Worm (Caenorhabditis elegans) whole organism, young adult: ENCODE data around the gene suex-1.
A peak's percentile ranks its signal among the peaks of the same experiment; 100 is the strongest.

Source experiments
- B0336.3 ChIP-seq: fragments of 200-800 bp; sonication (Bioruptor generic); IDR thresholded peaks from 2 replicates; pipeline ENCODE4 v1.3.6; 2022; ENCODE audit warnings: missing genetic modification characterization, missing compliant biosample characterization
- C06A6.2 ChIP-seq: fragments of 200-800 bp; sonication (Bioruptor generic); conservative IDR thresholded peaks from 2 replicates; pipeline ENCODE4 v1.3.6; 2022; ENCODE audit warnings: missing genetic modification characterization, missing compliant biosample characterization
- D2030.7 ChIP-seq: fragments of 200-800 bp; sonication (Bioruptor generic); IDR thresholded peaks from 2 replicates; pipeline ENCODE4 v1.3.6; 2022; ENCODE audit warnings: missing genetic modification reagents, missing genetic modification characterization, missing compliant biosample characterization
- F10E7.11 ChIP-seq: sonication (generic microtip); optimal IDR thresholded peaks from 2 replicates; lab custom pipeline; 2017; ENCODE audit warnings: mild to moderate bottlenecking, missing genetic modification characterization, moderate library complexity, missing compliant biosample characterization
- F33H1.4 ChIP-seq: fragments of 200-800 bp; sonication (Bioruptor generic); IDR thresholded peaks from 2 replicates; pipeline ENCODE4 v1.3.6; 2022; ENCODE audit warnings: missing genetic modification reagents, missing genetic modification characterization, missing compliant biosample characterization
- F39B2.1 ChIP-seq: fragments of 200-800 bp; sonication (Bioruptor generic); IDR thresholded peaks from 2 replicates; pipeline ENCODE4 v1.3.6; 2022; ENCODE audit warnings: missing genetic modification reagents, missing genetic modification characterization, missing compliant biosample characterization
- F55B11.4 ChIP-seq: sonication (generic microtip); optimal IDR thresholded peaks from 2 replicates; lab custom pipeline; 2016; ENCODE audit warnings: missing compliant biosample characterization, missing genetic modification characterization, borderline replicate concordance; ENCODE audit not compliant: insufficient read depth
- F57A8.1 ChIP-seq: fragments of 200-800 bp; sonication (Bioruptor generic); optimal IDR thresholded peaks from 2 replicates; lab custom pipeline; 2018; ENCODE audit warnings: mild to moderate bottlenecking, missing genetic modification characterization, moderate library complexity, missing compliant biosample characterization
- Y53F4B.3 ChIP-seq: fragments of 200-800 bp; sonication (Bioruptor generic); IDR thresholded peaks from 2 replicates; pipeline ENCODE4 v1.3.6; 2022; ENCODE audit warnings: missing genetic modification reagents, missing genetic modification characterization, missing compliant biosample characterization
- Y67H2A.10 ChIP-seq: fragments of 200-800 bp; sonication (Bioruptor generic); conservative IDR thresholded peaks from 2 replicates; pipeline ENCODE4 v1.3.6; 2022; ENCODE audit warnings: missing genetic modification reagents, missing genetic modification characterization, missing compliant biosample characterization
- Y95B8A.8 ChIP-seq: fragments of 200-800 bp; sonication (Bioruptor generic); IDR thresholded peaks from 2 replicates; pipeline ENCODE4 v1.3.6; 2022; ENCODE audit warnings: missing genetic modification reagents, missing genetic modification characterization, missing compliant biosample characterization
- akir-1 ChIP-seq: fragments of 200-800 bp; sonication (Bioruptor generic); optimal IDR thresholded peaks from 2 replicates; lab custom pipeline; 2018; ENCODE audit warnings: mild to moderate bottlenecking, missing genetic modification characterization, moderate library complexity, missing compliant biosample characterization
- ama-1 ChIP-seq, 3 experiments: fragments of 150-350 bp in 1 of 3; sonication (generic microtip) in 2 of 3; optimal IDR thresholded peaks; 2 replicates each; lab custom pipeline; 2014 to 2018; ENCODE audit warnings: missing biosample characterization in 2 of 3, missing genetic modification characterization in 2 of 3, missing genetic modification reagents in 2 of 3
- aptf-3 ChIP-seq: fragments of 200-800 bp; sonication (Bioruptor generic); IDR thresholded peaks from 2 replicates; pipeline ENCODE4 v1.3.6; 2022; ENCODE audit warnings: missing genetic modification characterization, missing compliant biosample characterization
- attf-6 ChIP-seq: fragments of 200-800 bp; sonication (Bioruptor generic); IDR thresholded peaks from 2 replicates; pipeline ENCODE4 v1.3.6; 2022; ENCODE audit warnings: missing genetic modification reagents, missing genetic modification characterization, missing compliant biosample characterization
- bed-1 ChIP-seq: fragments of 200-800 bp; sonication (Bioruptor generic); IDR thresholded peaks from 2 replicates; pipeline ENCODE4 v1.3.6; 2022; ENCODE audit warnings: missing genetic modification reagents, missing genetic modification characterization, missing compliant biosample characterization
- bed-2 ChIP-seq: fragments of 200-800 bp; sonication (Bioruptor generic); IDR thresholded peaks from 2 replicates; pipeline ENCODE4 v1.3.6; 2022; ENCODE audit warnings: missing genetic modification reagents, missing genetic modification characterization, missing compliant biosample characterization
- ccch-3 ChIP-seq: fragments of 200-800 bp; sonication (Bioruptor generic); optimal IDR thresholded peaks from 2 replicates; lab custom pipeline; 2018; ENCODE audit warnings: mild to moderate bottlenecking, missing genetic modification characterization, missing compliant biosample characterization
- cebp-1 ChIP-seq, 2 experiments: fragments of 200-800 bp in 1 of 2; sonication (Bioruptor generic) in 1 of 2; sonication (generic microtip) in 1 of 2; IDR thresholded peaks in 1 of 2; optimal IDR thresholded peaks in 1 of 2; 2 replicates each; pipeline versions ENCODE4 v1.3.6 to Lab custom; 2017 to 2022; ENCODE audit warnings: missing compliant biosample characterization in 2 of 2, missing genetic modification characterization in 2 of 2, mild to moderate bottlenecking in 1 of 2, missing genetic modification reagents in 1 of 2, moderate library complexity in 1 of 2
- dox-1 ChIP-seq: fragments of 200-800 bp; sonication (Bioruptor generic); IDR thresholded peaks from 2 replicates; pipeline ENCODE4 v1.3.6; 2022; ENCODE audit warnings: missing genetic modification reagents, missing genetic modification characterization, missing compliant biosample characterization
- dpff-1 ChIP-seq: sonication (generic microtip); optimal IDR thresholded peaks from 2 replicates; lab custom pipeline; 2017; ENCODE audit warnings: mild to moderate bottlenecking, missing genetic modification characterization, missing compliant biosample characterization
- hlh-26 ChIP-seq: fragments of 200-800 bp; sonication (Bioruptor generic); conservative IDR thresholded peaks from 2 replicates; pipeline ENCODE4 v1.3.6; 2022; ENCODE audit warnings: missing genetic modification reagents, missing genetic modification characterization, missing compliant biosample characterization
- hmg-1.2 ChIP-seq: fragments of 200-800 bp; sonication (Bioruptor generic); IDR thresholded peaks from 2 replicates; pipeline ENCODE4 v1.3.6; 2022; ENCODE audit warnings: missing genetic modification reagents, missing genetic modification characterization, missing compliant biosample characterization
- hmg-20 ChIP-seq: fragments of 200-800 bp; sonication (Bioruptor generic); IDR thresholded peaks from 2 replicates; pipeline ENCODE4 v1.3.6; 2022; ENCODE audit warnings: missing genetic modification reagents, missing genetic modification characterization, missing compliant biosample characterization
- hsf-1 ChIP-seq: fragments of 200-800 bp; sonication (Bioruptor generic); IDR thresholded peaks from 2 replicates; pipeline ENCODE4 v1.3.6; 2022; ENCODE audit warnings: missing genetic modification reagents, missing genetic modification characterization, missing compliant biosample characterization
- lag-1 ChIP-seq: fragments of 200-800 bp; sonication (Bioruptor generic); IDR thresholded peaks from 2 replicates; pipeline ENCODE4 v1.3.6; 2022; ENCODE audit warnings: missing genetic modification reagents, missing genetic modification characterization, missing compliant biosample characterization
- lin-40 ChIP-seq: sonication (generic microtip); optimal IDR thresholded peaks from 2 replicates; lab custom pipeline; 2016; ENCODE audit warnings: missing genetic modification characterization, mild to moderate bottlenecking, missing compliant biosample characterization, missing genotype, missing genetic modification reagents
- lin-54 ChIP-seq: fragments of 200-800 bp; sonication (Bioruptor generic); optimal IDR thresholded peaks from 2 replicates; lab custom pipeline; 2018; ENCODE audit warnings: mild to moderate bottlenecking, missing genetic modification characterization, missing compliant biosample characterization
- lir-1 ChIP-seq: fragments of 200-800 bp; sonication (Bioruptor generic); conservative IDR thresholded peaks from 2 replicates; pipeline ENCODE4 v1.3.6; 2022; ENCODE audit warnings: missing genetic modification reagents, missing genetic modification characterization, missing compliant biosample characterization
- lsl-1 ChIP-seq: fragments of 200-800 bp; sonication (Bioruptor generic); optimal IDR thresholded peaks from 2 replicates; lab custom pipeline; 2018; ENCODE audit warnings: mild to moderate bottlenecking, missing genetic modification characterization, moderate library complexity, missing compliant biosample characterization
- madf-3 ChIP-seq: fragments of 200-800 bp; sonication (Bioruptor generic); IDR thresholded peaks from 2 replicates; pipeline ENCODE4 v1.3.6; 2022; ENCODE audit warnings: missing genetic modification reagents, missing genetic modification characterization, missing compliant biosample characterization
- madf-8 ChIP-seq: fragments of 200-800 bp; sonication (Bioruptor generic); conservative IDR thresholded peaks from 2 replicates; pipeline ENCODE4 v1.3.6; 2022; ENCODE audit warnings: missing genetic modification reagents, missing genetic modification characterization, missing compliant biosample characterization
- nhr-120 ChIP-seq: fragments of 200-800 bp; sonication (Bioruptor generic); IDR thresholded peaks from 2 replicates; pipeline ENCODE4 v1.3.6; 2022; ENCODE audit warnings: missing genetic modification characterization, missing compliant biosample characterization
- nhr-27 ChIP-seq: fragments of 200-800 bp; sonication (Bioruptor generic); optimal IDR thresholded peaks from 2 replicates; lab custom pipeline; 2018; ENCODE audit warnings: mild to moderate bottlenecking, missing genetic modification characterization, moderate library complexity, missing compliant biosample characterization
- nhr-80 ChIP-seq: sonication (generic microtip); optimal IDR thresholded peaks from 2 replicates; lab custom pipeline; 2016; ENCODE audit warnings: missing genetic modification characterization, missing compliant biosample characterization
- nhr-90 ChIP-seq: sonication (generic microtip); optimal IDR thresholded peaks from 2 replicates; lab custom pipeline; 2016; ENCODE audit warnings: missing genotype, mild to moderate bottlenecking, missing genetic modification characterization, missing compliant biosample characterization
- pha-4 ChIP-seq: fragments of 150-350 bp; sonication (generic microtip); optimal IDR thresholded peaks from 2 replicates; lab custom pipeline; 2014; ENCODE audit warnings: missing biosample characterization, missing genetic modification reagents, missing genetic modification characterization
- repo-1 ChIP-seq: sonication (generic microtip); optimal IDR thresholded peaks from 2 replicates; lab custom pipeline; 2017; ENCODE audit warnings: mild to moderate bottlenecking, missing genetic modification characterization, missing compliant biosample characterization
- sea-2 ChIP-seq: fragments of 200-800 bp; sonication (Bioruptor generic); IDR thresholded peaks from 2 replicates; pipeline ENCODE4 v1.3.6; 2022; ENCODE audit warnings: missing genetic modification characterization, missing compliant biosample characterization
- snpc-3.4 ChIP-seq: sonication (generic microtip); optimal IDR thresholded peaks from 2 replicates; lab custom pipeline; 2017; ENCODE audit warnings: missing genetic modification characterization, mild to moderate bottlenecking, missing compliant biosample characterization, antibody characterized with exemption, moderate library complexity, missing genotype, missing genetic modification reagents
- somi-1 ChIP-seq: fragments of 200-800 bp; sonication (Bioruptor generic); optimal IDR thresholded peaks from 2 replicates; lab custom pipeline; 2018; ENCODE audit warnings: mild to moderate bottlenecking, missing genetic modification characterization, missing compliant biosample characterization
- tbp1 ChIP-seq: fragments of 200-800 bp; sonication (Bioruptor generic); optimal IDR thresholded peaks from 2 replicates; lab custom pipeline; 2018; ENCODE audit warnings: mild to moderate bottlenecking, missing genetic modification characterization, missing compliant biosample characterization
- tlf-1 ChIP-seq: fragments of 200-800 bp; sonication (Bioruptor generic); optimal IDR thresholded peaks from 2 replicates; lab custom pipeline; 2018; ENCODE audit warnings: mild to moderate bottlenecking, missing genetic modification characterization, missing compliant biosample characterization
- unc-130 ChIP-seq: sonication (generic microtip); optimal IDR thresholded peaks from 2 replicates; lab custom pipeline; 2016; ENCODE audit warnings: missing genetic modification reagents, missing genetic modification characterization, missing compliant biosample characterization
- xnd-1 ChIP-seq: sonication (generic microtip); optimal IDR thresholded peaks from 2 replicates; lab custom pipeline; 2016; ENCODE audit warnings: missing genotype, missing genetic modification reagents, missing genetic modification characterization, missing compliant biosample characterization
- zim-3 ChIP-seq: sonication (generic microtip); optimal IDR thresholded peaks from 2 replicates; lab custom pipeline; 2017; ENCODE audit warnings: mild to moderate bottlenecking, missing genetic modification characterization, moderate library complexity, missing compliant biosample characterization
- ztf-22 ChIP-seq: fragments of 200-800 bp; sonication (Bioruptor generic); optimal IDR thresholded peaks from 2 replicates; lab custom pipeline; 2018; ENCODE audit warnings: mild to moderate bottlenecking, missing genetic modification characterization, moderate library complexity, missing compliant biosample characterization
- ztf-26 ChIP-seq: sonication (generic microtip); optimal IDR thresholded peaks from 2 replicates; lab custom pipeline; 2017; ENCODE audit warnings: missing genetic modification characterization, missing compliant biosample characterization

suex-1 gene

DNA sequence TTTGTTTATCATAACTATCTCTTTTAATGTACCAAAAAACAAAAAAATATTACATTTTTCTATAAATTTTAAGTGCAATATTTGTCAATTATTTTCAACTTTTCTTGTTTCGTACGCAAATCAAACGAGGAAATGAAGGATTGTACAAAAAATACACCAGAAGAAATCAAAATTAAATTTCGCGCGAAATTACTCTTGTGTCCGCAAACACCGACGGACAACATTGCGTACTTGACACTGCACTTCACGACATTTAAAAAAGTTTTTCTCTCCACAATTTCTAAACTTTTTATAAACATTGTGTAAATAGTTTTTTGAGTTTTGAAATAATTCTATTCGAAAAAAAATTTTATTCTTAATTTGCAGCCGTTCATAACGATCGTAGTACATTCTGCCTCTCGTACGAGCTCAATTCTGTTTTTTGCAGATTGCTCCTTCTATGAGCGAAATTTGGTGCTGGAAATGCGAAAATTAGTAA lies 24.1 kb downstream of the suex-1 start, which contains the start of gene mrps-16:
mrps-16 (plus strand) TSS at position 428 of the 478 bp plus-strand sequence.
- TF ChIP-seq madf-8 (GFP tag; lab: Robert Waterston, UW) (peak; percentile 43), ztf-22 (no peak), zim-3 (tag; lab: Kevin White, UChicago) (no peak), nhr-27 (no peak), repo-1 (tag; lab: Kevin White, UChicago) (no peak), F55B11.4 (no peak), lag-1 (GFP tag; lab: Robert Waterston, UW) (no peak), cebp-1 (GFP tag; IDR thresholded peaks at IDR 0.05; lab: Robert Waterston, UW) (no peak), cebp-1 (tag; optimal IDR thresholded peaks at IDR 0.05; lab: Kevin White, UChicago) (peak; percentile 28), tbp1 (GFP tag; lab: Kevin White, UChicago) (peak; percentile 25), unc-130 (no peak), sea-2 (GFP tag; lab: Robert Waterston, UW) (no peak), xnd-1 (peak; percentile 18), hlh-26 (GFP tag; lab: Robert Waterston, UW) (no peak), bed-1 (GFP tag; lab: Robert Waterston, UW) (no peak), madf-3 (GFP tag; lab: Robert Waterston, UW) (0 out of 2 replicates have a peak, but pooled peaks have one; percentile 50), nhr-80 (no peak), F39B2.1 (no peak), Y53F4B.3 (GFP tag; lab: Robert Waterston, UW) (no peak), ztf-26 (tag; lab: Kevin White, UChicago) (no peak), snpc-3.4 (no peak), ama-1 (optimal IDR thresholded peaks at IDR 0.05; lab: Kevin White, UChicago) (no peak), ama-1 (GFP tag; optimal IDR thresholded peaks at IDR 0.05; lab: Kevin White, UChicago) (no peak), tlf-1 (GFP tag; lab: Kevin White, UChicago) (no peak), B0336.3 (GFP tag; lab: Robert Waterston, UW) (no peak), lir-1 (no peak), F57A8.1 (GFP tag; lab: Kevin White, UChicago) (no peak), nhr-120 (GFP tag; lab: Robert Waterston, UW) (no peak), hsf-1 (GFP tag; lab: Robert Waterston, UW) (no peak), dpff-1 (tag; lab: Kevin White, UChicago) (no peak), F33H1.4 (peak; percentile 42), Y67H2A.10 (GFP tag; lab: Robert Waterston, UW) (no peak), hmg-20 (GFP tag; lab: Robert Waterston, UW) (no peak), F10E7.11 (tag; lab: Kevin White, UChicago) (no peak), D2030.7 (peak; percentile 55; the same call in 1 of the 2 replicates), nhr-90 (no peak), lin-40 (peak; percentile 23), Y95B8A.8 (GFP tag; lab: Robert Waterston, UW) (no peak), dox-1 (GFP tag; lab: Robert Waterston, UW) (no peak), aptf-3 (GFP tag; lab: Robert Waterston, UW) (no peak), bed-2 (GFP tag; lab: Robert Waterston, UW) (no peak), akir-1 (GFP tag; lab: Kevin White, UChicago) (no peak), ccch-3 (no peak), attf-6 (no peak), lsl-1 (peak; percentile 40), C06A6.2 (GFP tag; lab: Robert Waterston, UW) (no peak), somi-1 (no peak), lin-54 (peak; percentile 87), hmg-1.2 (GFP tag; lab: Robert Waterston, UW) (peak; percentile 31; the same call in 1 of the 2 replicates), pha-4 (tag; lab: Kevin White, UChicago) (no peak)
